Fruit fly (Drosophila melanogaster) whole organism, wandering third instar larva: Measurements from ENCODE around the gene CG46310.

Experiments
- Abd-B ChIP-seq: fragments of >200 bp; optimal IDR thresholded peaks from 2 replicates; lab custom pipeline; 2017; ENCODE audit warnings: missing biosample characterization, missing genetic modification characterization
- CG9705 ChIP-seq: fragments of 200-800 bp; sonication (Bioruptor generic); optimal IDR thresholded peaks from 2 replicates; lab custom pipeline; 2018; ENCODE audit warnings: missing biosample characterization, mild to moderate bottlenecking, missing genetic modification characterization
- CrebA ChIP-seq: fragments of 200-800 bp; sonication (Bioruptor generic); optimal IDR thresholded peaks from 2 replicates; lab custom pipeline; 2016; ENCODE audit warnings: missing biosample characterization, mild to moderate bottlenecking, missing genetic modification characterization, borderline replicate concordance
- Dfd ChIP-seq: fragments of >200 bp; optimal IDR thresholded peaks from 2 replicates; lab custom pipeline; 2017; ENCODE audit warnings: missing biosample characterization, missing genetic modification characterization
- GATAd ChIP-seq: sonication (Bioruptor generic); optimal IDR thresholded peaks from 2 replicates; lab custom pipeline; 2016; ENCODE audit warnings: missing biosample characterization, missing genetic modification characterization
- HLH106 ChIP-seq: fragments of 200-800 bp; optimal IDR thresholded peaks from 3 replicates; lab custom pipeline; 2019; ENCODE audit warnings: missing biosample characterization, mild to moderate bottlenecking, missing genetic modification characterization, moderate library complexity
- Hnf4 ChIP-seq: fragments of 200-800 bp; sonication (Bioruptor generic); optimal IDR thresholded peaks from 2 replicates; lab custom pipeline; 2016; ENCODE audit warnings: missing biosample characterization, mild to moderate bottlenecking, missing genetic modification characterization
- Hr83 ChIP-seq: fragments of 200-300 bp; sonication (Bioruptor generic); optimal IDR thresholded peaks from 2 replicates; lab custom pipeline; 2016; ENCODE audit warnings: missing biosample characterization, mild to moderate bottlenecking, missing genetic modification characterization, moderate library complexity; ENCODE audit not compliant: poor library complexity, severe bottlenecking
- Jra ChIP-seq: sonication (Bioruptor generic); optimal IDR thresholded peaks from 2 replicates; lab custom pipeline; 2016; ENCODE audit warnings: missing biosample characterization, missing genetic modification characterization
- Myc ChIP-seq: fragments of >200 bp; optimal IDR thresholded peaks from 2 replicates; lab custom pipeline; 2017
- OdsH ChIP-seq: fragments of 200-800 bp; sonication (Bioruptor generic); optimal IDR thresholded peaks from 2 replicates; lab custom pipeline; 2016; ENCODE audit warnings: missing biosample characterization, mild to moderate bottlenecking, missing genetic modification characterization
- Rel ChIP-seq, 2 experiments: fragments of 200-800 bp; sonication (Bioruptor generic) in 1 of 2; optimal IDR thresholded peaks; 2 replicates in 1 of 2; 3 replicates in 1 of 2; lab custom pipeline; 2016 to 2019; ENCODE audit warnings: mild to moderate bottlenecking in 2 of 2, missing biosample characterization in 2 of 2, missing genetic modification characterization in 2 of 2, moderate library complexity in 1 of 2
- Sp1 ChIP-seq: fragments of 200-800 bp; sonication (Bioruptor generic); optimal IDR thresholded peaks from 3 replicates; lab custom pipeline; 2019; ENCODE audit warnings: missing biosample characterization, mild to moderate bottlenecking, missing genetic modification characterization, moderate library complexity
- Vsx2 ChIP-seq: fragments of 200-300, 225-300 bp; sonication (Bioruptor generic); optimal IDR thresholded peaks from 2 replicates; lab custom pipeline; 2018; ENCODE audit warnings: missing biosample characterization, missing genetic modification characterization; ENCODE audit not compliant: partially characterized antibody
- br ChIP-seq: fragments of 200-800 bp; sonication (Bioruptor generic); optimal IDR thresholded peaks from 2 replicates; lab custom pipeline; 2016; ENCODE audit warnings: missing biosample characterization, missing genetic modification characterization
- dl ChIP-seq, 2 experiments: fragments of 175-275, 200-275 bp in 1 of 2; fragments of 200-275 bp in 1 of 2; sonication (Bioruptor generic); optimal IDR thresholded peaks; lab custom pipeline; 2018; ENCODE audit warnings: mild to moderate bottlenecking in 2 of 2, missing biosample characterization in 2 of 2, missing genetic modification characterization in 2 of 2, moderate library complexity in 2 of 2; ENCODE audit not compliant: partially characterized antibody in 2 of 2, insufficient read depth in 1 of 2
- dmrt93B ChIP-seq: fragments of 200-800 bp; sonication (Bioruptor generic); optimal IDR thresholded peaks from 2 replicates; lab custom pipeline; 2018; ENCODE audit warnings: missing biosample characterization, mild to moderate bottlenecking, missing genetic modification characterization
- dsf ChIP-seq: sonication (Bioruptor generic); optimal IDR thresholded peaks from 2 replicates; lab custom pipeline; 2016; ENCODE audit warnings: missing biosample characterization, missing genetic modification characterization, borderline replicate concordance
- ey ChIP-seq: fragments of 200-800 bp; sonication (Bioruptor generic); optimal IDR thresholded peaks from 2 replicates; lab custom pipeline; 2016; ENCODE audit warnings: missing biosample characterization, missing genetic modification characterization
- foxo ChIP-seq, 2 experiments: fragments of 200-800 bp; sonication (Bioruptor generic); optimal IDR thresholded peaks; 2 replicates in 1 of 2; 3 replicates in 1 of 2; lab custom pipeline; 2016 to 2017; ENCODE audit warnings: missing biosample characterization in 2 of 2, missing genetic modification characterization in 2 of 2
- fru ChIP-seq: fragments of 200-800 bp; sonication (Bioruptor generic); optimal IDR thresholded peaks from 3 replicates; lab custom pipeline; 2016; ENCODE audit warnings: missing biosample characterization, mild to moderate bottlenecking, missing genetic modification characterization
- h ChIP-seq: fragments of 200-800 bp; sonication (Bioruptor generic); optimal IDR thresholded peaks from 3 replicates; lab custom pipeline; 2016; ENCODE audit warnings: missing biosample characterization, mild to moderate bottlenecking, missing genetic modification characterization
- pan ChIP-seq: fragments of >200 bp; optimal IDR thresholded peaks from 2 replicates; lab custom pipeline; 2017
- psq ChIP-seq: fragments of 200-800 bp; sonication (Bioruptor generic); optimal IDR thresholded peaks from 3 replicates; lab custom pipeline; 2017; ENCODE audit warnings: missing biosample characterization, mild to moderate bottlenecking, missing genetic modification characterization, moderate library complexity
- rgr ChIP-seq: fragments of 200-800 bp; sonication (Bioruptor generic); optimal IDR thresholded peaks from 3 replicates; lab custom pipeline; 2016; ENCODE audit warnings: missing biosample characterization, mild to moderate bottlenecking, missing genetic modification characterization
- sage ChIP-seq: fragments of 200-800 bp; sonication (Bioruptor generic); optimal IDR thresholded peaks from 2 replicates; lab custom pipeline; 2016; ENCODE audit warnings: missing biosample characterization, mild to moderate bottlenecking, missing genetic modification characterization
- sv ChIP-seq: fragments of 200-800 bp; sonication (Bioruptor generic); optimal IDR thresholded peaks from 3 replicates; lab custom pipeline; 2016; ENCODE audit warnings: missing biosample characterization, missing genetic modification characterization
- usp ChIP-seq: fragments of >200 bp; optimal IDR thresholded peaks from 2 replicates; lab custom pipeline; 2017; ENCODE audit warnings: missing biosample characterization, missing genetic modification characterization
- woc ChIP-seq: sonication (Bioruptor generic); optimal IDR thresholded peaks from 2 replicates; lab custom pipeline; 2016; ENCODE audit warnings: missing biosample characterization, mild to moderate bottlenecking, missing genetic modification characterization

Gene CG46310

DNA sequence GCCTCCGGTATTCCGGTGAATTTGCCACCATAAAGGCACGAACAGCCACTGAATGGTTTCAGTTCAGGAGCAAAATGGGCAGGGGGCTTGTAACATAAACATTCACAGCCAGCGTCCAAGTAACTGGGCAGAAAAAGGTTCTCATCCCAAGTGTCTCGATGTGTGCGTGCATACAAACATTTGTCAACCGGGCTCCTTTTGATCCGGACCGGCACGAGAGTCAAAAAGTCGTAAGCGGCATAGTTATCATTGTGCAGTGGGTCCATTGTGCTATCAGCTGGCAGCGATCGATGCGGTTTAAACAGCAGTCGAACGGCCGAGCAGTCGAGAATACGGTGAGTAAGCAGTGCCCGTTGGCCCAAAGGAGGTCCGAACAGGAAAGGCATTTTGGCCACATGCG is 28.0 kb upstream of the CG46310 start:
- TF ChIP-seq Dfd (GFP tag; lab: Kevin White, UChicago) = no peak
- TF ChIP-seq h = no peak
- TF ChIP-seq br (GFP tag; lab: Kevin White, UChicago) = no peak
- no peak for TF ChIP-seq psq (GFP tag; lab: Kevin White, UChicago)
- no peak for TF ChIP-seq Rel (GFP tag; optimal IDR thresholded peaks at IDR 0.05; lab: Kevin White, UChicago)
- no peak for TF ChIP-seq Rel (tag; optimal IDR thresholded peaks at IDR 0.05; lab: Kevin White, UChicago)

DNA sequence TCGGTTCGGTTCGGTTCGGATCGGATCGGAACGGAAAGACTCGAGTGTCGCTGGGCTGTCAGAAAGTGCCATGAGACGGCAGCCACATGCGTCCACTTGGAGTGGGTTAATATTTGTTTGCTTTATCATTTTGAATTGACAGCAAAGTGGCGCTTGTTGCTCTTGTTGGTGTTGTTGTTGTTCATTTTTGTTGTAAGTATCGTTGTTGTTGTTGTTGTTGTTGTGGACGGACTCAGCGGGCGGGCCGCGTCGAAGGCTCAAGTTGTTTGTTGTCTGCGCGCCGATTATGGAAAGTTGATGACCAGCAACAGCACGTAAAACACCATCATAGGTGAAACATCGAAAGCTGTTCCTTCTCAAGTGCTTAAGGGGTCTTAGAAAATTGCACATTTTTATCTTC is 26.6 kb upstream of the CG46310 start:
- TF ChIP-seq Vsx2 (GFP tag; lab: Kevin White, UChicago) (no peak), foxo (GFP tag; optimal IDR thresholded peaks at IDR 0.05; lab: Kevin White, UChicago) (no peak), woc (no peak), dl (GFP tag; optimal IDR thresholded peaks at IDR 0.05; lab: Kevin White, UChicago; ENCODE audit: insufficient read depth in 1 of 2, partially characterized antibody in 2 of 2) (no peak), sage (GFP tag; lab: Kevin White, UChicago) (no peak), OdsH (no peak), Hr83 (GFP tag; lab: Kevin White, UChicago) (no peak), pan (lab: Kevin White, UChicago) (no peak), br (GFP tag; lab: Kevin White, UChicago) (no peak), dmrt93B (GFP tag; lab: Kevin White, UChicago) (no peak), ey (GFP tag; lab: Kevin White, UChicago) (no peak), Jra (GFP tag; lab: Kevin White, UChicago) (no peak), GATAd (GFP tag; lab: Kevin White, UChicago) (no peak), HLH106 (no peak), Hnf4 (GFP tag; lab: Kevin White, UChicago) (no peak), psq (GFP tag; lab: Kevin White, UChicago) (no peak), CrebA (GFP tag; lab: Kevin White, UChicago) (no peak)

DNA sequence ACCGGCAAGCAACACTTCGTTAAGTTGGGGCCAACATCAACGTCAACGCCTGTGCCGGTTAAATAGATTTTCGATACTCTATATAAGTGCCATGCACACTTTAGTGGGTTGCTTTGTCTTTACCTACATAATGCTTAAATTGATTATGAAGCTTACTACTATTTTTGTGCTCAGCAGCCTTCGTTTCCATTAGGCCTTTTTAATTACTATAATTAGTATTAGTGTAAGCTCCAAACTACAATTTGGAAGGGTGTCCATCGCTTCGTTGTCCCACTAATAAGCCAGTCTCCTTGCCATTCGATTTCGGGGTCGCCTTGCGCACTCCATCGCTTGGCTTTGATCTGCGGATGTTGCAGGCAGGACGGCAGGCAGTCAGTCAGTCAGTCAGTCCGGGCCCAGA is 26.0 kb upstream of the CG46310 start:
- no peak for TF ChIP-seq dl (GFP tag; optimal IDR thresholded peaks at IDR 0.05; lab: Kevin White, UChicago; ENCODE audit: insufficient read depth in 1 of 2, partially characterized antibody in 2 of 2)
- no peak for TF ChIP-seq sage (GFP tag; lab: Kevin White, UChicago)
- TF ChIP-seq dmrt93B (GFP tag; lab: Kevin White, UChicago) = peak; percentile 36
- TF ChIP-seq HLH106 = peak; percentile 62
- TF ChIP-seq foxo (GFP tag; optimal IDR thresholded peaks at IDR 0.05; lab: Kevin White, UChicago) = peak in 1 of 2 experiments; percentile 49
- no peak for TF ChIP-seq GATAd (GFP tag; lab: Kevin White, UChicago)
- TF ChIP-seq Rel (GFP tag; optimal IDR thresholded peaks at IDR 0.05; lab: Kevin White, UChicago) = no peak
- TF ChIP-seq Rel (tag; optimal IDR thresholded peaks at IDR 0.05; lab: Kevin White, UChicago) = no peak
- TF ChIP-seq Sp1 (GFP tag; lab: Kevin White, UChicago) = peak; percentile 50
- no peak for TF ChIP-seq Dfd (GFP tag; lab: Kevin White, UChicago)
- no peak for TF ChIP-seq dsf (GFP tag; lab: Kevin White, UChicago)
- TF ChIP-seq OdsH = peak; percentile 42
- TF ChIP-seq br (GFP tag; lab: Kevin White, UChicago) = peak; percentile 63
- TF ChIP-seq woc = peak; percentile 30
- peak; percentile 7 for TF ChIP-seq Hnf4 (GFP tag; lab: Kevin White, UChicago)
- TF ChIP-seq psq (GFP tag; lab: Kevin White, UChicago) = peak; percentile 11
- no peak for TF ChIP-seq Abd-B (GFP tag; lab: Kevin White, UChicago)
- no peak for TF ChIP-seq sv (GFP tag; lab: Kevin White, UChicago)
- TF ChIP-seq ey (GFP tag; lab: Kevin White, UChicago) = peak; percentile 43
- peak; percentile 52 for TF ChIP-seq rgr (GFP tag; lab: Kevin White, UChicago)
- TF ChIP-seq h = peak; percentile 82
- TF ChIP-seq fru (GFP tag; lab: Kevin White, UChicago) = peak; percentile 55

DNA sequence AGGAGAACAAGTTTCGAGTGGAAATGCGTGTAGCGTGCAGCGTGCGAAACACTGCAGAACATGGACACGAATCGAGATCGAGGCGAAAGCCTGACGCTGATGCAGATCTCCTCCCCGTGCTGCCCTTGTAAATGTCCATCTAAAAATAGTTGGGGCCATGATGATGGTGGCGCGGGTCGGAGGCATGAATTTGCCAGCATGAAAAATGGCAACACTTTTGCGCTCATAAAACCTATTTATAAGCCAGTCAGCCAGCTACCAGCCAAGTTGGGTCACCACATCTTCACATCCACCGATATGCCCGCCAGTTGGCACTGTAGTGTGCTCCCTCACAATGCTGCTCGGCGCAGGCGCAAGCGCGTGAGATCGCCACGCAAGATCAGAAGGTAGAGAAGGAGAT is 25.2 kb upstream of the CG46310 start:
- TF ChIP-seq Vsx2 (GFP tag; lab: Kevin White, UChicago) (no peak), Rel (GFP tag; optimal IDR thresholded peaks at IDR 0.05; lab: Kevin White, UChicago) (no peak), Rel (tag; optimal IDR thresholded peaks at IDR 0.05; lab: Kevin White, UChicago) (peak; percentile 34), h (peak; percentile 67), ey (GFP tag; lab: Kevin White, UChicago) (peak; percentile 71), foxo (GFP tag; optimal IDR thresholded peaks at IDR 0.05; lab: Kevin White, UChicago) (peak in 1 of 2 experiments; percentile 65), OdsH (peak; percentile 59), fru (GFP tag; lab: Kevin White, UChicago) (peak; percentile 75), CG9705 (GFP tag; lab: Kevin White, UChicago) (peak; percentile 47), sv (GFP tag; lab: Kevin White, UChicago) (no peak), woc (peak; percentile 91), Sp1 (GFP tag; lab: Kevin White, UChicago) (peak; percentile 55), rgr (GFP tag; lab: Kevin White, UChicago) (peak; percentile 46), usp (no peak), dmrt93B (GFP tag; lab: Kevin White, UChicago) (peak; percentile 63), Abd-B (GFP tag; lab: Kevin White, UChicago) (no peak), HLH106 (peak; percentile 82), Myc (lab: Kevin White, UChicago) (peak; percentile 21), br (GFP tag; lab: Kevin White, UChicago) (peak; percentile 39)
